Worm (Caenorhabditis elegans) whole organism, L4 larva: ENCODE data around the gene F46G11.2.

ENCODE experiments used
- F26F4.8 ChIP-seq: fragments of 200-800 bp; sonication (Bioruptor generic); conservative IDR thresholded peaks from 2 replicates; pipeline ENCODE4 v1.3.6; 2022; ENCODE audit warnings: missing genetic modification characterization, missing compliant biosample characterization
- F37D6.2 ChIP-seq: sonication (generic microtip); optimal IDR thresholded peaks from 2 replicates; lab custom pipeline; 2016; ENCODE audit warnings: mild to moderate bottlenecking, missing genetic modification characterization, missing compliant biosample characterization
- F49E8.2 ChIP-seq: sonication (generic microtip); optimal IDR thresholded peaks from 2 replicates; lab custom pipeline; 2016; ENCODE audit warnings: missing compliant biosample characterization, mild to moderate bottlenecking, missing genetic modification characterization, borderline replicate concordance
- Y5F2A.4 ChIP-seq: fragments of 200-800 bp; sonication (Bioruptor generic); optimal IDR thresholded peaks from 2 replicates; lab custom pipeline; 2018; ENCODE audit warnings: mild to moderate bottlenecking, missing genetic modification characterization, missing compliant biosample characterization
- Y75B8A.6 ChIP-seq: fragments of 200-800 bp; sonication (Bioruptor generic); IDR thresholded peaks from 2 replicates; pipeline ENCODE4 v1.3.6; 2022; ENCODE audit warnings: missing genetic modification reagents, missing genetic modification characterization, missing compliant biosample characterization
- ZK546.5 ChIP-seq, 2 experiments: sonication (generic microtip); optimal IDR thresholded peaks; 2 replicates each; lab custom pipeline; 2017; ENCODE audit warnings: missing biosample characterization in 2 of 2, missing genetic modification characterization in 2 of 2
- aly-2 ChIP-seq: sonication (generic microtip); optimal IDR thresholded peaks from 2 replicates; lab custom pipeline; 2018; ENCODE audit warnings: missing biosample characterization, missing genetic modification characterization
- ceh-44 ChIP-seq: fragments of 200-800 bp; sonication (Bioruptor generic); IDR thresholded peaks from 2 replicates; pipeline ENCODE4 v1.3.6; 2022; ENCODE audit warnings: missing genetic modification reagents, missing genetic modification characterization, missing compliant biosample characterization
- daf-16 ChIP-seq, 3 experiments: sonication (generic microtip); optimal IDR thresholded peaks; 2 replicates each; lab custom pipeline; 2016 to 2017; ENCODE audit warnings: missing genetic modification characterization in 3 of 3, missing genetic modification reagents in 3 of 3, mild to moderate bottlenecking in 2 of 3, missing compliant biosample characterization in 2 of 3, missing biosample characterization in 1 of 3, moderate library complexity in 1 of 3
- daf-19 ChIP-seq: fragments of 200-800 bp; sonication (Bioruptor generic); conservative IDR thresholded peaks from 2 replicates; pipeline ENCODE4 v1.3.6; 2022; ENCODE audit warnings: missing genetic modification characterization, missing compliant biosample characterization
- dmd-6 ChIP-seq: fragments of 200-800 bp; sonication (Bioruptor generic); IDR thresholded peaks from 2 replicates; pipeline ENCODE4 v1.3.6; 2022; ENCODE audit warnings: missing genetic modification reagents, missing genetic modification characterization, missing compliant biosample characterization
- dmd-9 ChIP-seq: fragments of 200-800 bp; sonication (Bioruptor generic); IDR thresholded peaks from 2 replicates; pipeline ENCODE4 v1.3.6; 2022; ENCODE audit warnings: missing genetic modification reagents, missing genetic modification characterization, missing compliant biosample characterization
- dpl-1 ChIP-seq: fragments of 150-350 bp; optimal IDR thresholded peaks from 2 replicates; lab custom pipeline; 2014; ENCODE audit warnings: missing biosample characterization, missing genetic modification reagents, missing genetic modification characterization
- duxl-1 ChIP-seq: sonication (generic microtip); optimal IDR thresholded peaks from 2 replicates; lab custom pipeline; 2016; ENCODE audit warnings: mild to moderate bottlenecking, missing genetic modification characterization, moderate library complexity, missing compliant biosample characterization; ENCODE audit not compliant: poor library complexity
- dve-1 ChIP-seq: sonication (generic microtip); optimal IDR thresholded peaks from 2 replicates; lab custom pipeline; 2017; ENCODE audit warnings: antibody characterized with exemption, mild to moderate bottlenecking, missing genetic modification characterization, missing compliant biosample characterization; ENCODE audit not compliant: insufficient read depth
- egl-43 ChIP-seq: fragments of 200-800 bp; sonication (Bioruptor generic); IDR thresholded peaks from 2 replicates; pipeline ENCODE4 v1.3.6; 2022; ENCODE audit warnings: missing genetic modification reagents, missing genetic modification characterization, missing compliant biosample characterization
- fkh-10 ChIP-seq: fragments of 150-350 bp; optimal IDR thresholded peaks from 2 replicates; lab custom pipeline; 2014; ENCODE audit warnings: missing biosample characterization, missing genetic modification reagents, missing genetic modification characterization
- gei-8 ChIP-seq: fragments of 200-800 bp; sonication (Bioruptor generic); optimal IDR thresholded peaks from 2 replicates; lab custom pipeline; 2018; ENCODE audit warnings: mild to moderate bottlenecking, missing genetic modification characterization, missing compliant biosample characterization
- hif-1 ChIP-seq, 2 experiments: sonication (generic microtip); optimal IDR thresholded peaks; 2 replicates each; lab custom pipeline; 2016 to 2017; ENCODE audit warnings: missing compliant biosample characterization in 2 of 2, missing genetic modification characterization in 2 of 2, missing genetic modification reagents in 2 of 2, missing genotype in 2 of 2, mild to moderate bottlenecking in 1 of 2
- hlh-11 ChIP-seq: fragments of 200-800 bp; sonication (Bioruptor generic); optimal IDR thresholded peaks from 2 replicates; lab custom pipeline; 2018; ENCODE audit warnings: mild to moderate bottlenecking, missing genetic modification characterization, missing compliant biosample characterization
- lin-1 ChIP-seq: fragments of 200-800 bp; sonication (Bioruptor generic); IDR thresholded peaks from 2 replicates; pipeline ENCODE4 v1.3.6; 2022; ENCODE audit warnings: missing genetic modification reagents, missing genetic modification characterization, missing compliant biosample characterization
- lin-39 ChIP-seq: fragments of 150-350 bp; optimal IDR thresholded peaks from 2 replicates; lab custom pipeline; 2014; ENCODE audit warnings: missing biosample characterization, missing genetic modification reagents, missing genetic modification characterization
- lir-3 ChIP-seq: sonication (generic microtip); optimal IDR thresholded peaks from 2 replicates; lab custom pipeline; 2016; ENCODE audit warnings: mild to moderate bottlenecking, missing genetic modification characterization, missing compliant biosample characterization
- mxl-2 ChIP-seq: fragments of 200-800 bp; sonication (Bioruptor generic); conservative IDR thresholded peaks from 2 replicates; pipeline ENCODE4 v1.3.6; 2022; ENCODE audit warnings: missing genetic modification reagents, missing genetic modification characterization, missing compliant biosample characterization
- nhr-102 ChIP-seq: sonication (generic microtip); optimal IDR thresholded peaks from 2 replicates; lab custom pipeline; 2016; ENCODE audit warnings: mild to moderate bottlenecking, missing genetic modification characterization, moderate library complexity, missing compliant biosample characterization
- nhr-111 ChIP-seq: fragments of 200-800 bp; sonication (Bioruptor generic); optimal IDR thresholded peaks from 2 replicates; lab custom pipeline; 2018; ENCODE audit warnings: mild to moderate bottlenecking, missing genetic modification characterization, missing compliant biosample characterization
- nhr-25 ChIP-seq: sonication (generic microtip); optimal IDR thresholded peaks from 2 replicates; lab custom pipeline; 2017; ENCODE audit warnings: missing genetic modification characterization, mild to moderate bottlenecking, missing compliant biosample characterization, antibody characterized with exemption, moderate library complexity, borderline replicate concordance; ENCODE audit not compliant: insufficient read depth
- nhr-28 ChIP-seq: fragments of 150-350 bp; optimal IDR thresholded peaks from 2 replicates; lab custom pipeline; 2014; ENCODE audit warnings: missing biosample characterization, missing genetic modification characterization
- nhr-41 ChIP-seq: fragments of 200-800 bp; sonication (Bioruptor generic); IDR thresholded peaks from 2 replicates; pipeline ENCODE4 v1.3.6; 2022; ENCODE audit warnings: missing genetic modification reagents, missing genetic modification characterization, missing compliant biosample characterization
- nhr-42 ChIP-seq: fragments of 200-800 bp; sonication (Bioruptor generic); IDR thresholded peaks from 2 replicates; pipeline ENCODE4 v1.3.6; 2022; ENCODE audit warnings: missing genetic modification characterization, missing compliant biosample characterization
- nhr-6 ChIP-seq: fragments of 150-350 bp; optimal IDR thresholded peaks from 2 replicates; lab custom pipeline; 2014; ENCODE audit warnings: missing biosample characterization, missing genetic modification characterization
- nhr-76 ChIP-seq: fragments of 150-350 bp; optimal IDR thresholded peaks from 2 replicates; lab custom pipeline; 2014; ENCODE audit warnings: missing biosample characterization, missing genetic modification characterization
- nhr-77 ChIP-seq: fragments of 150-350 bp; optimal IDR thresholded peaks from 2 replicates; lab custom pipeline; 2014; ENCODE audit warnings: missing biosample characterization, missing genetic modification characterization
- rbr-2 ChIP-seq: sonication (generic microtip); optimal IDR thresholded peaks from 2 replicates; lab custom pipeline; 2016; ENCODE audit warnings: missing genotype, missing genetic modification characterization, missing compliant biosample characterization
- set-16 ChIP-seq: fragments of 200-800 bp; sonication (Bioruptor generic); IDR thresholded peaks from 2 replicates; pipeline ENCODE4 v1.3.6; 2022; ENCODE audit warnings: missing genetic modification reagents, missing genetic modification characterization, missing compliant biosample characterization
- skn-1 ChIP-seq: fragments of 150-350 bp; optimal IDR thresholded peaks from 2 replicates; lab custom pipeline; 2014; ENCODE audit warnings: missing biosample characterization, missing genetic modification characterization
- snpc-4 ChIP-seq: fragments of 150-350 bp; optimal IDR thresholded peaks from 2 replicates; lab custom pipeline; 2014; ENCODE audit warnings: missing biosample characterization, missing genetic modification characterization
- spr-3 ChIP-seq: fragments of 200-800 bp; sonication (Bioruptor generic); optimal IDR thresholded peaks from 2 replicates; lab custom pipeline; 2018; ENCODE audit warnings: mild to moderate bottlenecking, missing genetic modification characterization, missing compliant biosample characterization
- tag-97 ChIP-seq: fragments of 200-800 bp; sonication (Bioruptor generic); IDR thresholded peaks from 2 replicates; pipeline ENCODE4 v1.3.6; 2022; ENCODE audit warnings: missing genetic modification characterization, missing compliant biosample characterization
- unc-62 ChIP-seq, 3 experiments: fragments of 150-350 bp in 1 of 3; sonication (generic microtip); optimal IDR thresholded peaks in 2 of 3; peaks in 1 of 3; 1 replicate in 1 of 3; 2 replicates in 2 of 3; lab custom pipeline; 2014 to 2017; ENCODE audit warnings: missing biosample characterization in 3 of 3, missing genetic modification characterization in 3 of 3, missing genetic modification reagents in 3 of 3, missing genotype in 1 of 3
- vab-7 ChIP-seq: fragments of 200-800 bp; sonication (Bioruptor generic); IDR thresholded peaks from 2 replicates; pipeline ENCODE4 v1.3.6; 2022; ENCODE audit warnings: missing genetic modification reagents, missing genetic modification characterization, missing compliant biosample characterization
- zag-1 ChIP-seq: fragments of 150-350 bp; optimal IDR thresholded peaks from 2 replicates; lab custom pipeline; 2014; ENCODE audit warnings: missing biosample characterization, missing genetic modification characterization
- zfp-2 ChIP-seq: sonication (generic microtip); optimal IDR thresholded peaks from 2 replicates; lab custom pipeline; 2016; ENCODE audit warnings: mild to moderate bottlenecking, missing genetic modification characterization, missing compliant biosample characterization
- ztf-11 ChIP-seq: fragments of 150-350 bp; optimal IDR thresholded peaks from 2 replicates; lab custom pipeline; 2014; ENCODE audit warnings: missing biosample characterization, missing genetic modification characterization

The F46G11.2 gene

DNA sequence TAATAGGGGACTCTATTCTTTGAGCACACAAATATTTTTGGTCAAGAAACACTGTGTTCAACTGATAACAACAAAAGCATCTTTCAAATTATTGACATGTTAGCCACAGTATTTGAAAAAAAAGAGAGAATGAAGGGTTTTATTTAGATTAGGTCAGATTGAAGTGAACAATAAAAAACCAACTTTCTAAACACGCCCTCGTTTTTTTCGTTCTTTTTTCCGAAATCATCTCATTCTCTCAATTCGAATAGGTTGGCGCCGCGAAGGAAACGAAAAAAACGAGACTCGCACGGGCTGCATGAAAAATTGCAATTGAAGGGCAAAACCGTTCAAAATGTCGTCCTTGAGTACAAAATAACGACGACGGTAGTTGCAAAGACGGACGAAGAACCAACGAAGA is 26.4 kb downstream of the F46G11.2 start:
- peak; percentile 22 for TF ChIP-seq hlh-11 (tag; lab: Kevin White, UChicago)
- peak; percentile 67 for TF ChIP-seq dmd-6 (GFP tag; lab: Robert Waterston, UW)
- peak; percentile 39 for TF ChIP-seq nhr-28 (tag; lab: Kevin White, UChicago)
- no peak for TF ChIP-seq Y75B8A.6
- TF ChIP-seq dve-1 (tag; lab: Kevin White, UChicago), result peak; percentile 20
- peak; percentile 8 for TF ChIP-seq nhr-25 (tag; lab: Kevin White, UChicago)
- no peak for TF ChIP-seq lin-39 (tag; lab: Kevin White, UChicago)
- no peak for TF ChIP-seq tag-97
- TF ChIP-seq daf-16 (GFP tag; optimal IDR thresholded peaks at IDR 0.05; lab: Kevin White, UChicago), result no peak
- TF ChIP-seq daf-16 (tag; optimal IDR thresholded peaks at IDR 0.05; lab: Kevin White, UChicago), result peak; percentile 63
- no peak for TF ChIP-seq daf-19

ce11 chrX:5815343-5815742 is 27.4 kb downstream of the F46G11.2 start:
- TF ChIP-seq aly-2, result no peak
- TF ChIP-seq skn-1 (tag; lab: Kevin White, UChicago), result no peak
- peak in 1 of 2 experiments; percentile 88 for TF ChIP-seq daf-16 (GFP tag; optimal IDR thresholded peaks at IDR 0.05; lab: Kevin White, UChicago)
- no peak for TF ChIP-seq daf-16 (tag; optimal IDR thresholded peaks at IDR 0.05; lab: Kevin White, UChicago)
- TF ChIP-seq lir-3 (tag; lab: Kevin White, UChicago), result no peak
- no peak for TF ChIP-seq tag-97
- no peak for TF ChIP-seq F26F4.8 (GFP tag; lab: Robert Waterston, UW)
- TF ChIP-seq egl-43, result no peak
- 0 out of 2 replicates have a peak, but pooled peaks have one; percentile 27 for TF ChIP-seq daf-19
- no peak for TF ChIP-seq Y5F2A.4
- TF ChIP-seq ceh-44 (GFP tag; lab: Robert Waterston, UW), result no peak
- TF ChIP-seq lin-1 (GFP tag; lab: Robert Waterston, UW), result no peak
- peak; percentile 44 for TF ChIP-seq hlh-11 (tag; lab: Kevin White, UChicago)
- no peak for TF ChIP-seq zag-1 (tag; lab: Kevin White, UChicago)
- TF ChIP-seq gei-8 (GFP tag; lab: Kevin White, UChicago), result no peak
- peak in 1 of 2 experiments; percentile 11 for TF ChIP-seq unc-62 (GFP tag; optimal IDR thresholded peaks at IDR 0.05 in 1 of 2; lab: Kevin White, UChicago)
- TF ChIP-seq unc-62 (tag; optimal IDR thresholded peaks at IDR 0.05; lab: Kevin White, UChicago), result no peak
- no peak for TF ChIP-seq lin-39 (tag; lab: Kevin White, UChicago)
- no peak for TF ChIP-seq nhr-102 (tag; lab: Kevin White, UChicago)
- TF ChIP-seq rbr-2 (tag; lab: Kevin White, UChicago), result no peak
- TF ChIP-seq F37D6.2, result no peak
- TF ChIP-seq mxl-2, result no peak

ce11 chrX:5816346-5816745 is 28.4 kb downstream of the F46G11.2 start:
- TF ChIP-seq rbr-2 (tag; lab: Kevin White, UChicago), result peak; percentile 38
- no peak for TF ChIP-seq ztf-11 (tag; lab: Kevin White, UChicago)
- TF ChIP-seq set-16 (GFP tag; lab: Robert Waterston, UW), result peak; percentile 63
- TF ChIP-seq zfp-2 (tag; lab: Kevin White, UChicago), result no peak
- TF ChIP-seq F49E8.2, result no peak
- TF ChIP-seq nhr-42, result no peak
- TF ChIP-seq dmd-9 (GFP tag; lab: Robert Waterston, UW), result no peak
- no peak for TF ChIP-seq nhr-111 (GFP tag; lab: Kevin White, UChicago)
- no peak for TF ChIP-seq gei-8 (GFP tag; lab: Kevin White, UChicago)
- no peak for TF ChIP-seq tag-97
- TF ChIP-seq fkh-10, result no peak
- no peak for TF ChIP-seq daf-19
- TF ChIP-seq spr-3, result no peak
- TF ChIP-seq vab-7 (GFP tag; lab: Robert Waterston, UW), result peak; percentile 55
- no peak for TF ChIP-seq snpc-4 (tag; lab: Kevin White, UChicago)
- TF ChIP-seq lin-39 (tag; lab: Kevin White, UChicago), result no peak
- no peak for TF ChIP-seq mxl-2
- TF ChIP-seq nhr-6 (tag; lab: Kevin White, UChicago), result no peak
- TF ChIP-seq nhr-77 (tag; lab: Kevin White, UChicago), result no peak
- TF ChIP-seq nhr-102 (tag; lab: Kevin White, UChicago), result no peak
- no peak for TF ChIP-seq dve-1 (tag; lab: Kevin White, UChicago)
- no peak for TF ChIP-seq ZK546.5 (tag; optimal IDR thresholded peaks at IDR 0.05; lab: Kevin White, UChicago)
- TF ChIP-seq nhr-76, result no peak
- TF ChIP-seq hif-1 (tag; optimal IDR thresholded peaks at IDR 0.05; lab: Kevin White, UChicago), result no peak
- TF ChIP-seq dpl-1 (GFP tag; lab: Kevin White, UChicago), result no peak
- TF ChIP-seq F26F4.8 (GFP tag; lab: Robert Waterston, UW), result no peak
- no peak for TF ChIP-seq duxl-1
- no peak for TF ChIP-seq nhr-41 (GFP tag; lab: Robert Waterston, UW)
- TF ChIP-seq daf-16 (GFP tag; optimal IDR thresholded peaks at IDR 0.05; lab: Kevin White, UChicago), result no peak
- TF ChIP-seq daf-16 (tag; optimal IDR thresholded peaks at IDR 0.05; lab: Kevin White, UChicago), result no peak
- peak; percentile 3 for TF ChIP-seq hlh-11 (tag; lab: Kevin White, UChicago)
